Worm (Caenorhabditis elegans) whole organism, young adult: ENCODE measurements around the gene str-226.

Experiments
- C06A6.2 ChIP-seq: fragments of 200-800 bp; sonication (Bioruptor generic); conservative IDR thresholded peaks from 2 replicates; pipeline ENCODE4 v1.3.6; 2022; ENCODE audit warnings: missing genetic modification characterization, missing compliant biosample characterization
- F49E8.2 ChIP-seq: sonication (generic microtip); optimal IDR thresholded peaks from 3 replicates; lab custom pipeline; 2017; ENCODE audit warnings: missing genetic modification characterization, mild to moderate bottlenecking, missing compliant biosample characterization, antibody characterized with exemption, moderate library complexity; ENCODE audit not compliant: insufficient read depth
- ama-1 ChIP-seq, 3 experiments: fragments of 150-350 bp in 1 of 3; sonication (generic microtip) in 2 of 3; optimal IDR thresholded peaks; 2 replicates each; lab custom pipeline; 2014 to 2018; ENCODE audit warnings: missing biosample characterization in 2 of 3, missing genetic modification characterization in 2 of 3, missing genetic modification reagents in 2 of 3
- attf-3 ChIP-seq: fragments of 200-800 bp; sonication (Bioruptor generic); conservative IDR thresholded peaks from 2 replicates; pipeline ENCODE4 v1.3.6; 2022; ENCODE audit warnings: missing genetic modification reagents, missing genetic modification characterization, missing compliant biosample characterization
- bed-2 ChIP-seq: fragments of 200-800 bp; sonication (Bioruptor generic); IDR thresholded peaks from 2 replicates; pipeline ENCODE4 v1.3.6; 2022; ENCODE audit warnings: missing genetic modification reagents, missing genetic modification characterization, missing compliant biosample characterization
- let-607 ChIP-seq, 2 experiments: fragments of 200-800 bp in 1 of 2; sonication (Bioruptor generic) in 1 of 2; sonication (generic microtip) in 1 of 2; optimal IDR thresholded peaks; 2 replicates each; lab custom pipeline; 2016 to 2018; ENCODE audit warnings: mild to moderate bottlenecking in 2 of 2, missing compliant biosample characterization in 2 of 2, missing genetic modification characterization in 2 of 2, moderate library complexity in 2 of 2, missing genotype in 1 of 2
- tbx-9 ChIP-seq: sonication (generic microtip); optimal IDR thresholded peaks from 2 replicates; lab custom pipeline; 2016; ENCODE audit warnings: borderline replicate concordance, missing genetic modification characterization, inconsistent platforms, missing compliant biosample characterization
- unc-130 ChIP-seq: sonication (generic microtip); optimal IDR thresholded peaks from 2 replicates; lab custom pipeline; 2016; ENCODE audit warnings: missing genetic modification reagents, missing genetic modification characterization, missing compliant biosample characterization

DNA sequence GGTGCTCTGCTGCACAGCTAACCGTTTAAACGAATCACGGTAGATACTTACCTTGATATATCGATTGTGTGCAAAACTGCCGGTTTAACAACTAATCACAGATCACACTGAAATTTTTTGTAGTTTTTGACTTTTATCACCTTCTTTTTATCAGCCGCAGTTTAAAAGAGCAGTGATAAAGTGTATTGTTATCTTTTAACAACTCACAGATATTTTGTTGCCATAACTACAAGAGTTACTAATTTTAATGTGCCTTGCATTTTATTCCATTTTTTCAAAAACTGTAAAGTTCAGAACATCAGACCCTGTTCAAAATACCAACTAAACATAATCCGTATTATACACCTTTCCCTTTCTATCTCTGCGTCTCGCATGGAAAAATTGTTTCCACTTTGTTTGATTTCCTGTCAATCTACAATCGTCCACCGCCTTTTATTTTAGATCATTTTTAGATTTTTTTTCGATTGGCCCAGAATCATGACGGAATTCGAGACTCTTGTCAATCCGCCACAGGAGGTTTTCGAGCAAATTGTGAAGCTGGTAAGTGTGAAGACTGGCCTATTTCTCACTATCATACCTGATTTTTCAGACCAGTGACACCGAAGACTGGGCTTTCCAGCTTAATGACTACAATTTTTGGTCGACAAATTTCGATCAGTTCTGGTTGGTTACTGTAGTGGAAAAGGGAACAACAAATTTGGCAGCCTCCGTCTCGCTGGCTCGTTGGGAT is 40.4 kb downstream of the str-226 start, which contains the start of gene T24A6.20:
- no peak for TF ChIP-seq C06A6.2 (GFP tag; lab: Robert Waterston, UW)
- TF ChIP-seq attf-3, result no peak
- no peak for TF ChIP-seq let-607 (tag; optimal IDR thresholded peaks at IDR 0.05; lab: Kevin White, UChicago)
- no peak for TF ChIP-seq ama-1 (optimal IDR thresholded peaks at IDR 0.05; lab: Kevin White, UChicago)
- TF ChIP-seq ama-1 (GFP tag; optimal IDR thresholded peaks at IDR 0.05; lab: Kevin White, UChicago), result no peak
- TF ChIP-seq bed-2 (GFP tag; lab: Robert Waterston, UW), result no peak
- TF ChIP-seq F49E8.2 (tag; lab: Kevin White, UChicago), result no peak
- no peak for TF ChIP-seq tbx-9 (tag; lab: Kevin White, UChicago)
- TF ChIP-seq unc-130 (GFP tag; lab: Kevin White, UChicago), result no peak
